Worm (Caenorhabditis elegans) whole organism, L4 larva: ENCODE results near the gene rsp-6.

Experiments
- ZK337.2 ChIP-seq: fragments of 200-800 bp; sonication (Bioruptor generic); IDR thresholded peaks from 2 replicates; pipeline ENCODE4 v1.3.6; 2022; ENCODE audit warnings: missing genetic modification reagents, missing genetic modification characterization, missing compliant biosample characterization
- ZK546.5 ChIP-seq, 2 experiments: sonication (generic microtip); optimal IDR thresholded peaks; 2 replicates each; lab custom pipeline; 2017; ENCODE audit warnings: missing biosample characterization in 2 of 2, missing genetic modification characterization in 2 of 2
- ama-1 ChIP-seq: fragments of 150-350 bp; optimal IDR thresholded peaks from 2 replicates; lab custom pipeline; 2014; ENCODE audit warnings: inconsistent platforms, mixed read lengths
- ceh-82 ChIP-seq: sonication (generic microtip); optimal IDR thresholded peaks from 2 replicates; lab custom pipeline; 2017; ENCODE audit warnings: missing biosample characterization, missing genetic modification characterization
- daf-12 ChIP-seq: fragments of 150-350 bp; optimal IDR thresholded peaks from 2 replicates; lab custom pipeline; 2014; ENCODE audit warnings: missing biosample characterization, missing genetic modification reagents, missing genetic modification characterization
- hif-1 ChIP-seq, 2 experiments: sonication (generic microtip); optimal IDR thresholded peaks; 2 replicates each; lab custom pipeline; 2016 to 2017; ENCODE audit warnings: missing compliant biosample characterization in 2 of 2, missing genetic modification characterization in 2 of 2, missing genetic modification reagents in 2 of 2, missing genotype in 2 of 2, mild to moderate bottlenecking in 1 of 2
- lin-1 ChIP-seq: fragments of 200-800 bp; sonication (Bioruptor generic); IDR thresholded peaks from 2 replicates; pipeline ENCODE4 v1.3.6; 2022; ENCODE audit warnings: missing genetic modification reagents, missing genetic modification characterization, missing compliant biosample characterization
- nhr-11 ChIP-seq: fragments of 150-350 bp; optimal IDR thresholded peaks from 2 replicates; lab custom pipeline; 2014; ENCODE audit warnings: missing biosample characterization, missing genetic modification characterization
- nhr-42 ChIP-seq: fragments of 200-800 bp; sonication (Bioruptor generic); IDR thresholded peaks from 2 replicates; pipeline ENCODE4 v1.3.6; 2022; ENCODE audit warnings: missing genetic modification characterization, missing compliant biosample characterization
- nhr-48 ChIP-seq: sonication (generic microtip); optimal IDR thresholded peaks from 2 replicates; lab custom pipeline; 2016; ENCODE audit warnings: mild to moderate bottlenecking, missing genetic modification characterization, missing compliant biosample characterization
- nhr-76 ChIP-seq: fragments of 150-350 bp; optimal IDR thresholded peaks from 2 replicates; lab custom pipeline; 2014; ENCODE audit warnings: missing biosample characterization, missing genetic modification characterization
- nhr-77 ChIP-seq: fragments of 150-350 bp; optimal IDR thresholded peaks from 2 replicates; lab custom pipeline; 2014; ENCODE audit warnings: missing biosample characterization, missing genetic modification characterization
- snpc-4 ChIP-seq: fragments of 150-350 bp; optimal IDR thresholded peaks from 2 replicates; lab custom pipeline; 2014; ENCODE audit warnings: missing biosample characterization, missing genetic modification characterization
- unc-39 ChIP-seq: sonication (generic microtip); optimal IDR thresholded peaks from 2 replicates; lab custom pipeline; 2017; ENCODE audit warnings: missing biosample characterization, missing genetic modification characterization

DNA sequence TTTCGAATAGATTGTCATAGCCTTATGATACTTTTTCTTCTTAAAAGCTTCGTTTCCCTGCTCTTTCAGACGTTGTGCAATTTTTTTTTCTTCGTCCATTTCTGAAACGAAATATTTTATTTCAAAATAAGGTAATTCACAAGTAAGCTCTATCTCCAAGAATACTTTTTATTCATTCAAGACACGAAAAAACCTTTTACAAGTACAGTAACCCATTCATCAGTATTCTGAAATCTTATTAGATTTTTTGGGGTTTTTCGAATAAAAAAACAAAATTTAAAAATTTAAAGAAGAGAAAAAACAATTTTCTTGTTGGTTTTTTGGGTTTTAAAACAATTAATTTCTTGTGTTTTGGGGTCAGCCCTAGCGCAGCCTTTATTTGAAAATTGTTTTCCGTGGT lies 12.2 kb downstream of the rsp-6 start, which contains the start of gene rpap-3:
- no peak for TF ChIP-seq nhr-77 (tag; lab: Kevin White, UChicago)
- TF ChIP-seq daf-12 (tag; lab: Kevin White, UChicago): no peak
- no peak for TF ChIP-seq nhr-48 (tag; lab: Kevin White, UChicago)
- TF ChIP-seq unc-39 (tag; lab: Kevin White, UChicago): no peak
- TF ChIP-seq ZK546.5 (tag; optimal IDR thresholded peaks at IDR 0.05; lab: Kevin White, UChicago): no peak
- no peak for TF ChIP-seq nhr-76
- TF ChIP-seq hif-1 (tag; optimal IDR thresholded peaks at IDR 0.05; lab: Kevin White, UChicago): no peak
- TF ChIP-seq ama-1 (lab: Kevin White, UChicago): no peak
- TF ChIP-seq lin-1 (GFP tag; lab: Robert Waterston, UW): no peak
- TF ChIP-seq nhr-42 (GFP tag; lab: Robert Waterston, UW): no peak
- TF ChIP-seq ceh-82: no peak
- no peak for TF ChIP-seq ZK337.2 (GFP tag; lab: Robert Waterston, UW)
- no peak for TF ChIP-seq snpc-4 (tag; lab: Kevin White, UChicago)
- TF ChIP-seq nhr-11: no peak
